Fruit fly (Drosophila melanogaster) whole organism, prepupa: ENCODE measurements around the gene Rpn9.
A peak's percentile ranks its signal among the peaks of the same experiment; 100 is the strongest.

ENCODE experiments used
- Blimp-1 ChIP-seq: fragments of 200-800 bp; sonication (Bioruptor generic); optimal IDR thresholded peaks from 3 replicates; lab custom pipeline; 2017; ENCODE audit warnings: missing biosample characterization, missing genetic modification characterization, mild to moderate bottlenecking, moderate library complexity, missing genetic modification reagents
- CG10631 ChIP-seq: fragments of 200-800 bp; sonication (Bioruptor generic); optimal IDR thresholded peaks from 2 replicates; lab custom pipeline; 2016; ENCODE audit warnings: missing biosample characterization, missing genetic modification characterization
- CG10669 ChIP-seq: fragments of 200-800 bp; sonication (Bioruptor generic); optimal IDR thresholded peaks from 3 replicates; lab custom pipeline; 2018; ENCODE audit warnings: missing biosample characterization, mild to moderate bottlenecking, missing genetic modification characterization, moderate library complexity
- CG11762 ChIP-seq: fragments of 200-800 bp; sonication (Bioruptor generic); optimal IDR thresholded peaks from 3 replicates; lab custom pipeline; 2016; ENCODE audit warnings: missing biosample characterization, missing genetic modification characterization; ENCODE audit not compliant: insufficient read depth
- CG11902 ChIP-seq: fragments of 200-800 bp; sonication (Bioruptor generic); optimal IDR thresholded peaks from 3 replicates; lab custom pipeline; 2016; ENCODE audit warnings: missing biosample characterization, missing genetic modification characterization
- CG15336 ChIP-seq: fragments of 200-800 bp; sonication (Bioruptor generic); IDR thresholded peaks from 2 replicates; pipeline ENCODE4 v1.3.6; 2022; ENCODE audit warnings: missing biosample characterization, missing genetic modification characterization
- CG1621 ChIP-seq: fragments of 200-800 bp; sonication (Bioruptor generic); optimal IDR thresholded peaks from 3 replicates; lab custom pipeline; 2018; ENCODE audit warnings: missing biosample characterization, mild to moderate bottlenecking, missing genetic modification characterization
- CG16779 ChIP-seq: fragments of 200-800 bp; sonication (Bioruptor generic); optimal IDR thresholded peaks from 3 replicates; lab custom pipeline; 2017; ENCODE audit warnings: missing biosample characterization, mild to moderate bottlenecking, missing genetic modification characterization
- CG3032 ChIP-seq: fragments of 200-800 bp; optimal IDR thresholded peaks from 2 replicates; lab custom pipeline; 2019; ENCODE audit warnings: missing biosample characterization, mild to moderate bottlenecking, missing genetic modification characterization, moderate library complexity
- CG31627 ChIP-seq: fragments of 200-800 bp; sonication (Bioruptor generic); optimal IDR thresholded peaks from 3 replicates; lab custom pipeline; 2016; ENCODE audit warnings: missing biosample characterization, missing genetic modification characterization
- CG34406 ChIP-seq: fragments of 200-800 bp; sonication (Bioruptor generic); optimal IDR thresholded peaks from 3 replicates; lab custom pipeline; 2016; ENCODE audit warnings: missing biosample characterization, missing genetic modification characterization
- CG3919 ChIP-seq: fragments of 200-800 bp; sonication (Bioruptor generic); optimal IDR thresholded peaks from 3 replicates; lab custom pipeline; 2016; ENCODE audit warnings: missing biosample characterization, missing genetic modification characterization
- CG4318 ChIP-seq: fragments of 200-800 bp; sonication (Bioruptor generic); optimal IDR thresholded peaks from 3 replicates; lab custom pipeline; 2017; ENCODE audit warnings: missing biosample characterization, mild to moderate bottlenecking, missing genetic modification characterization
- CG6163 ChIP-seq: fragments of 200-800 bp; sonication (Bioruptor generic); IDR thresholded peaks from 3 replicates; pipeline ENCODE4 v1.3.6; 2022; ENCODE audit warnings: missing biosample characterization, missing genetic modification characterization
- CG6276 ChIP-seq: fragments of 200-800 bp; sonication (Bioruptor generic); optimal IDR thresholded peaks from 2 replicates; lab custom pipeline; 2017; ENCODE audit warnings: missing biosample characterization, mild to moderate bottlenecking, missing genetic modification characterization
- CG6792 ChIP-seq: fragments of 200-800 bp; sonication (Bioruptor generic); optimal IDR thresholded peaks from 3 replicates; lab custom pipeline; 2016; ENCODE audit warnings: missing biosample characterization, missing genetic modification characterization
- CG6808 ChIP-seq: fragments of 200-800 bp; sonication (Bioruptor generic); optimal IDR thresholded peaks from 3 replicates; lab custom pipeline; 2017; ENCODE audit warnings: missing biosample characterization, missing genetic modification characterization, mild to moderate bottlenecking, moderate library complexity, missing genetic modification reagents
- CG8119 ChIP-seq: fragments of 200-800 bp; sonication (Bioruptor generic); IDR thresholded peaks from 3 replicates; pipeline ENCODE4 v1.3.6; 2022; ENCODE audit warnings: missing biosample characterization, missing genetic modification characterization
- CG8319 ChIP-seq: fragments of 200-800 bp; sonication (Bioruptor generic); optimal IDR thresholded peaks from 3 replicates; lab custom pipeline; 2016; ENCODE audit warnings: missing biosample characterization, missing genetic modification characterization
- CG8632 ChIP-seq: fragments of 200-800 bp; sonication (Bioruptor generic); optimal IDR thresholded peaks from 3 replicates; lab custom pipeline; 2016; ENCODE audit warnings: missing biosample characterization, missing genetic modification characterization
- CG9139 ChIP-seq: fragments of 200-800 bp; sonication (Bioruptor generic); optimal IDR thresholded peaks from 3 replicates; lab custom pipeline; 2017; ENCODE audit warnings: missing biosample characterization, mild to moderate bottlenecking, missing genetic modification characterization
- Eip75B ChIP-seq: fragments of 200-800 bp; sonication (Bioruptor generic); optimal IDR thresholded peaks from 3 replicates; lab custom pipeline; 2016; ENCODE audit warnings: missing biosample characterization, missing genetic modification characterization
- Eip78C ChIP-seq: fragments of 200-800 bp; sonication (Bioruptor generic); peaks from one replicate; lab custom pipeline; 2016; ENCODE audit warnings: missing biosample characterization, missing genetic modification characterization
- Eip93F ChIP-seq: fragments of 200-800 bp; sonication (Bioruptor generic); optimal IDR thresholded peaks from 2 replicates; lab custom pipeline; 2016; ENCODE audit warnings: missing biosample characterization, mild to moderate bottlenecking, missing genetic modification characterization
- Ets21C ChIP-seq: fragments of 200-800 bp; sonication (Bioruptor generic); optimal IDR thresholded peaks from 3 replicates; lab custom pipeline; 2016; ENCODE audit warnings: missing biosample characterization, missing genetic modification characterization
- Ets96B ChIP-seq: fragments of 200-800 bp; optimal IDR thresholded peaks from 2 replicates; lab custom pipeline; 2019; ENCODE audit warnings: missing biosample characterization, mild to moderate bottlenecking, missing genetic modification characterization, moderate library complexity
- Gug ChIP-seq: fragments of 200-800 bp; sonication (Bioruptor generic); IDR thresholded peaks from 2 replicates; pipeline ENCODE4 v1.3.6; 2022; ENCODE audit warnings: missing biosample characterization, missing genetic modification characterization
- Hr38 ChIP-seq: sonication (Bioruptor generic); optimal IDR thresholded peaks from 2 replicates; lab custom pipeline; 2016; ENCODE audit warnings: missing biosample characterization, missing genetic modification characterization
- Lpt ChIP-seq: fragments of 200-800 bp; sonication (Bioruptor generic); optimal IDR thresholded peaks from 3 replicates; lab custom pipeline; 2016; ENCODE audit warnings: missing biosample characterization, missing genetic modification characterization
- Met ChIP-seq: fragments of 200-800 bp; sonication (Bioruptor generic); optimal IDR thresholded peaks from 3 replicates; lab custom pipeline; 2016; ENCODE audit warnings: missing biosample characterization, missing genetic modification characterization
- OdsH ChIP-seq: fragments of 200-800 bp; sonication (Bioruptor generic); optimal IDR thresholded peaks from 3 replicates; lab custom pipeline; 2016; ENCODE audit warnings: missing biosample characterization, missing genetic modification characterization
- Sox102F ChIP-seq: fragments of 200-800 bp; sonication (Bioruptor generic); optimal IDR thresholded peaks from 2 replicates; lab custom pipeline; 2016; ENCODE audit warnings: missing biosample characterization, mild to moderate bottlenecking, missing genetic modification characterization
- Sox14 ChIP-seq: fragments of 200-800 bp; sonication (Bioruptor generic); optimal IDR thresholded peaks from 3 replicates; lab custom pipeline; 2016; ENCODE audit warnings: missing biosample characterization, missing genetic modification characterization
- achi ChIP-seq: fragments of 200-800 bp; sonication (Bioruptor generic); optimal IDR thresholded peaks from 3 replicates; lab custom pipeline; 2016; ENCODE audit warnings: missing biosample characterization, missing genetic modification characterization
- acj6 ChIP-seq: fragments of 200-800 bp; sonication (Bioruptor generic); optimal IDR thresholded peaks from 3 replicates; lab custom pipeline; 2016; ENCODE audit warnings: missing biosample characterization, missing genetic modification characterization
- cyc ChIP-seq: fragments of 200-800 bp; sonication (Bioruptor generic); optimal IDR thresholded peaks from 3 replicates; lab custom pipeline; 2016; ENCODE audit warnings: missing biosample characterization, missing genetic modification characterization
- dac ChIP-seq: fragments of 200-800 bp; sonication (Bioruptor generic); optimal IDR thresholded peaks from 2 replicates; lab custom pipeline; 2017; ENCODE audit warnings: missing biosample characterization, mild to moderate bottlenecking, missing genetic modification characterization
- dsx ChIP-seq: fragments of 200-800 bp; optimal IDR thresholded peaks from 3 replicates; lab custom pipeline; 2019; ENCODE audit warnings: missing biosample characterization, mild to moderate bottlenecking, missing genetic modification characterization, moderate library complexity; ENCODE audit not compliant: poor library complexity, severe bottlenecking
- esn ChIP-seq: fragments of 200-800 bp; sonication (Bioruptor generic); optimal IDR thresholded peaks from 2 replicates; lab custom pipeline; 2016; ENCODE audit warnings: missing biosample characterization, mild to moderate bottlenecking, missing genetic modification characterization, moderate library complexity
- fd59A ChIP-seq: fragments of 200-800 bp; sonication (Bioruptor generic); optimal IDR thresholded peaks from 2 replicates; lab custom pipeline; 2017; ENCODE audit warnings: missing biosample characterization, mild to moderate bottlenecking, missing genetic modification characterization, missing genetic modification reagents
- fd85E ChIP-seq: fragments of 200-800 bp; sonication (Bioruptor generic); optimal IDR thresholded peaks from 3 replicates; lab custom pipeline; 2016; ENCODE audit warnings: missing biosample characterization, missing genetic modification characterization
- fkh ChIP-seq: fragments of 200-800 bp; sonication (Bioruptor generic); optimal IDR thresholded peaks from 3 replicates; lab custom pipeline; 2017; ENCODE audit warnings: missing biosample characterization, mild to moderate bottlenecking, missing genetic modification characterization, moderate library complexity
- lz ChIP-seq: fragments of 200-800 bp; sonication (Bioruptor generic); optimal IDR thresholded peaks from 3 replicates; lab custom pipeline; 2016; ENCODE audit warnings: missing biosample characterization, missing genetic modification characterization
- net ChIP-seq: fragments of 200-800 bp; sonication (Bioruptor generic); optimal IDR thresholded peaks from 3 replicates; lab custom pipeline; 2016; ENCODE audit warnings: missing biosample characterization, missing genetic modification characterization
- pdm3 ChIP-seq: fragments of 200-800 bp; sonication (Bioruptor generic); optimal IDR thresholded peaks from 3 replicates; lab custom pipeline; 2016; ENCODE audit warnings: missing biosample characterization, missing genetic modification characterization
- spab ChIP-seq: fragments of 200-800 bp; sonication (Bioruptor generic); optimal IDR thresholded peaks from 2 replicates; lab custom pipeline; 2017; ENCODE audit warnings: missing biosample characterization, mild to moderate bottlenecking, missing genetic modification characterization, missing genetic modification reagents
- svp ChIP-seq: fragments of 200-800 bp; sonication (Bioruptor generic); peaks from one replicate; lab custom pipeline; 2016; ENCODE audit warnings: missing biosample characterization, missing genetic modification characterization
- topi ChIP-seq: fragments of 200-800 bp; sonication (Bioruptor generic); optimal IDR thresholded peaks from 3 replicates; lab custom pipeline; 2016; ENCODE audit warnings: missing biosample characterization, missing genetic modification characterization
- vri ChIP-seq: fragments of 200-800 bp; sonication (Bioruptor generic); optimal IDR thresholded peaks from 3 replicates; lab custom pipeline; 2016; ENCODE audit warnings: missing biosample characterization, mild to moderate bottlenecking, missing genetic modification characterization

Rpn9 gene

DNA sequence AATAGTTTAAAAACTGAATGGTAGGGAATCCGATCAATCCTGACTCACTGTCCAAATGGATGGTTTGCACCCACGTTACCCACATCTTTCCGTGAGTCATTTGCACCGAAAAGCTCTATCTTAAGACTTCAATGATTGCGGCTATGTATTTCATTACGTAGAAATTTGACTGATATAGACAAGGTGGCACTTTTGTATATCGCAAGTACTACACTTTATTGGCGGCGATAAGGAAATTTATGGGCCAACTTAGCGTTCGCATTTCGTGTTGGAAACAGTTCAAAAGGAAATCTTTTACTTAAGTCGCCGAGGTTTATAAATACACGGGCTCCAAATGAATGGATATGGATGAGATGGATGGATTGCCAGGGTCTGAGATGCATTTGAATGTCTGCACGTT is 18.4 kb downstream of the Rpn9 start:
- TF ChIP-seq vri (GFP tag; lab: Kevin White, UChicago) (peak; percentile 65), CG6808 (GFP tag; lab: Kevin White, UChicago) (no peak), CG1621 (tag; lab: Kevin White, UChicago) (no peak), achi (GFP tag; lab: Kevin White, UChicago) (no peak), CG11902 (GFP tag; lab: Kevin White, UChicago) (no peak)

- TF ChIP-seq topi (peak; percentile 88), Eip93F (GFP tag; lab: Kevin White, UChicago) (peak; percentile 69), esn (GFP tag; lab: Kevin White, UChicago) (peak; percentile 93), CG3032 (tag; lab: Kevin White, UChicago) (peak; percentile 29), fd59A (peak; percentile 38), net (GFP tag; lab: Kevin White, UChicago) (peak; percentile 67), CG8319 (GFP tag; lab: Kevin White, UChicago) (peak; percentile 21), fkh (GFP tag; lab: Kevin White, UChicago) (no peak), CG6276 (GFP tag; lab: Kevin White, UChicago) (no peak), CG4318 (no peak), CG34406 (GFP tag; lab: Kevin White, UChicago) (peak; percentile 82), achi (GFP tag; lab: Kevin White, UChicago) (peak; percentile 79), svp (GFP tag; lab: Kevin White, UChicago) (peak; percentile 93), Blimp-1 (GFP tag; lab: Kevin White, UChicago) (peak; percentile 11), Sox102F (peak; percentile 82), Eip75B (GFP tag; lab: Kevin White, UChicago) (peak; percentile 85), CG15336 (peak; percentile 61), lz (GFP tag; lab: Kevin White, UChicago) (peak; percentile 88), dsx (GFP tag; lab: Kevin White, UChicago) (peak; percentile 41), CG11762 (GFP tag; lab: Kevin White, UChicago) (peak; percentile 57), cyc (peak; percentile 74), CG6163 (GFP tag; lab: Robert Waterston, UW) (peak; percentile 70), CG8119 (GFP tag; lab: Robert Waterston, UW) (peak; percentile 63), CG10631 (GFP tag; lab: Kevin White, UChicago) (peak; percentile 84), fd85E (GFP tag; lab: Kevin White, UChicago) (no peak), CG10669 (GFP tag; lab: Kevin White, UChicago) (peak; percentile 66), CG16779 (tag; lab: Kevin White, UChicago) (no peak), CG8632 (GFP tag; lab: Kevin White, UChicago) (peak; percentile 77), CG6792 (GFP tag; lab: Kevin White, UChicago) (peak; percentile 85), CG1621 (tag; lab: Kevin White, UChicago) (peak; percentile 53), OdsH (GFP tag; lab: Kevin White, UChicago) (peak; percentile 77), Lpt (GFP tag; lab: Kevin White, UChicago) (peak; percentile 46), dac (GFP tag; lab: Kevin White, UChicago) (no peak), spab (GFP tag; lab: Kevin White, UChicago) (peak; percentile 63), vri (GFP tag; lab: Kevin White, UChicago) (peak; percentile 89), pdm3 (GFP tag; lab: Kevin White, UChicago) (peak; percentile 79), Eip78C (no peak), Sox14 (GFP tag; lab: Kevin White, UChicago) (peak; percentile 84), Hr38 (GFP tag; lab: Kevin White, UChicago) (no peak), CG31627 (GFP tag; lab: Kevin White, UChicago) (peak; percentile 90), acj6 (GFP tag; lab: Kevin White, UChicago) (peak; percentile 85), Ets96B (peak; percentile 51), Gug (GFP tag; lab: Robert Waterston, UW) (peak; percentile 56), CG9139 (GFP tag; lab: Kevin White, UChicago) (peak; percentile 52), CG3919 (peak; percentile 69), Met (peak; percentile 90), CG6808 (GFP tag; lab: Kevin White, UChicago) (peak; percentile 64), CG11902 (GFP tag; lab: Kevin White, UChicago) (peak; percentile 67), Ets21C (GFP tag; lab: Kevin White, UChicago) (peak; percentile 85)
Observed at dm6 chr3R:23713901-23714300, 19.4 kb downstream of the Rpn9 start.
